Worm (Caenorhabditis elegans): Measurements from ENCODE around the gene T05C1.5.
A peak's percentile ranks its signal among the peaks of the same experiment; 100 is the strongest.

The T05C1.5 gene

DNA sequence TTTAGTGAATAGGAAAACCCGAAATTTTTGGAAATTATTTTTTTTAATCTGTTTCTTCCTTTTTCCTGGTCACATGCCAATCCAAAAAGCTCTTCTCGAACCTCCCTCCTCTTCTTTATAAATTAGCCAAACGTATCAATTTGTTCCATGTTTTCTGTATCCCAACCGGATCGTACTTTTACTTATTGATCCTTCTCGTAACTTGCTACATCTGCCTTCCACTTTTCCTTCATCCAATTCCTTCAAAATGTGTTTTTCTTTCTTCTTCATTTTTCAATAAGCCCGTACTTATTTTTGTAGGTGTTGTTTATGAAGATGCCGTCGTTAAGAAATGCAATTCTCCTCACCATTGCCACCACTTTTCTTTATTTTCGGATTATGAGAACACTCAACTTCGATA lies 21.3 kb upstream of the T05C1.5 start, which contains the start of gene cyp-23A1:
Gene cyp-23A1 (plus strand): TSS at position 301 of the 400 bp plus-strand sequence.
- TF ChIP-seq elt-1 (tag; optimal IDR thresholded peaks at IDR 0.05) = no peak
- TF ChIP-seq ceh-9 (tag; optimal IDR thresholded peaks at IDR 0.05) = no peak
- TF ChIP-seq ama-1 (optimal IDR thresholded peaks at IDR 0.05) = no peak
- TF ChIP-seq pha-4 (tag; optimal IDR thresholded peaks at IDR 0.05) = no peak
- no peak for TF ChIP-seq lin-39 (tag; optimal IDR thresholded peaks at IDR 0.05)

DNA sequence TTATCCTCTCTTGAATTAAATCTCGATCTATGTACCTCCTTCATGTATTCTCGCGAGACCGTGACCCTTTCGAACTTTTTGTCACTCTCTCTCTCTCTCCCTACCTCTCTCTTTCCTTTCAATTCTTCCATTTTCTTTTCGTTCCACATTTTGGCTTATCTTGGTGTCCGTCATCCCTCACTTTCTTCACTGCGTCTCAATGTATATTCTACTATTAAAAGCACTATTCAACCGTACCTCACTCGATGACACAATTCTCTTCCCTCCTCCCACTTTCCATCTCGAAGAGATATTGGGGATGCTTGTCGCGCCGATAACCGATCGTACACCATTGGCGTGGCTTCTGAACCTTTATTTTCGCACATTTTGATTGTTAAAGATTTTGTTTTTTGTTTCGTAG lies 20.1 kb upstream of the T05C1.5 start:
- TF ChIP-seq fkh-2 (tag; optimal IDR thresholded peaks at IDR 0.05) (no peak), nhr-23 (tag; optimal IDR thresholded peaks at IDR 0.05) (peak; percentile 7)

DNA sequence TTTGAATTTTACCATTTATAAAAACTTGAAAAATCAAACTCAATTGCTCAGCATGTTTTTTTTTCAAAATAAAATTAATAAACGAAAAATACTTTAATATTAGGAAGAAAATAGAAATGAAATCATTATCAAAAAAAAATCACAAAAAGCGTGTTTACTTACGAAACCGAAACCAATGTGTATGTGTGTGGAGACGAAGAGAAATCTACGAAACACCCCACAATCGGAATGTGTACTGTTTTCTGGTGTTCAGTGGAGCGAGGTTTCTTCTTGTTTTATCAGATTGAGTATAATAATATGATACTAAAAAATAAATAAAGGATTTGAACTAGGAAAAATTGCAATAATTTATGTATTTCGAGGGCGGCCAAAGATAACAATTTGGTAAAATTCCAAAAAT lies 17.0 kb upstream of the T05C1.5 start:
- TF ChIP-seq ceh-82 (tag; optimal IDR thresholded peaks at IDR 0.05) = no peak
- peak; percentile 63 for TF ChIP-seq pqm-1 (tag; optimal IDR thresholded peaks at IDR 0.05)
- TF ChIP-seq nfya-1 (tag; optimal IDR thresholded peaks at IDR 0.05; ENCODE audit: insufficient read depth) = peak; percentile 12
- TF ChIP-seq egl-27 (tag; optimal IDR thresholded peaks at IDR 0.05) = no peak
- no peak for TF ChIP-seq ztf-4 (tag; optimal IDR thresholded peaks at IDR 0.05)
- no peak for TF ChIP-seq ama-1 (optimal IDR thresholded peaks at IDR 0.05)
- no peak for TF ChIP-seq nhr-67 (tag; optimal IDR thresholded peaks at IDR 0.05)
- no peak for TF ChIP-seq nhr-237 (tag; optimal IDR thresholded peaks at IDR 0.05)
- no peak for TF ChIP-seq fkh-10 (GFP tag; optimal IDR thresholded peaks at IDR 0.05)
- TF ChIP-seq lin-39 (tag; optimal IDR thresholded peaks at IDR 0.05) = no peak
- TF ChIP-seq ztf-11 (tag; optimal IDR thresholded peaks at IDR 0.05) = no peak
- no peak for TF ChIP-seq nhr-77 (tag; optimal IDR thresholded peaks at IDR 0.05)
- TF ChIP-seq lin-15B (tag; optimal IDR thresholded peaks at IDR 0.05) = no peak
- TF ChIP-seq pha-4 (tag; optimal IDR thresholded peaks at IDR 0.05) = peak; percentile 94
- TF ChIP-seq eor-1 (tag; optimal IDR thresholded peaks at IDR 0.05) = no peak
- TF ChIP-seq nhr-28 (tag; optimal IDR thresholded peaks at IDR 0.05) = no peak
- TF ChIP-seq tbx-2 (tag; optimal IDR thresholded peaks at IDR 0.05) = no peak
- no peak for TF ChIP-seq mml-1 (tag; optimal IDR thresholded peaks at IDR 0.05)
- TF ChIP-seq ceh-16 (tag; optimal IDR thresholded peaks at IDR 0.05) = no peak
- TF ChIP-seq nhr-76 (tag; optimal IDR thresholded peaks at IDR 0.05) = no peak
- no peak for TF ChIP-seq mdl-1 (tag; optimal IDR thresholded peaks at IDR 0.05)
- no peak for TF ChIP-seq R02D3.7 (tag; optimal IDR thresholded peaks at IDR 0.05)
- TF ChIP-seq fkh-2 (tag; optimal IDR thresholded peaks at IDR 0.05) = no peak
- no peak for TF ChIP-seq snpc-4 (tag; optimal IDR thresholded peaks at IDR 0.05)
- no peak for TF ChIP-seq zag-1 (tag; optimal IDR thresholded peaks at IDR 0.05)
- peak; percentile 60 for TF ChIP-seq elt-2 (tag; optimal IDR thresholded peaks at IDR 0.05)
- TF ChIP-seq skn-1 (tag; optimal IDR thresholded peaks at IDR 0.05) = no peak
- TF ChIP-seq nhr-12 (tag; optimal IDR thresholded peaks at IDR 0.05) = no peak
- TF ChIP-seq jun-1 (tag; optimal IDR thresholded peaks at IDR 0.05) = no peak
- no peak for TF ChIP-seq ceh-9 (tag; optimal IDR thresholded peaks at IDR 0.05)
- TF ChIP-seq egl-5 (tag; optimal IDR thresholded peaks at IDR 0.05) = no peak
- no peak for TF ChIP-seq nhr-43 (tag; optimal IDR thresholded peaks at IDR 0.05; ENCODE audit: poor library complexity, severe bottlenecking)
- no peak for TF ChIP-seq nhr-11 (tag; optimal IDR thresholded peaks at IDR 0.05)

DNA sequence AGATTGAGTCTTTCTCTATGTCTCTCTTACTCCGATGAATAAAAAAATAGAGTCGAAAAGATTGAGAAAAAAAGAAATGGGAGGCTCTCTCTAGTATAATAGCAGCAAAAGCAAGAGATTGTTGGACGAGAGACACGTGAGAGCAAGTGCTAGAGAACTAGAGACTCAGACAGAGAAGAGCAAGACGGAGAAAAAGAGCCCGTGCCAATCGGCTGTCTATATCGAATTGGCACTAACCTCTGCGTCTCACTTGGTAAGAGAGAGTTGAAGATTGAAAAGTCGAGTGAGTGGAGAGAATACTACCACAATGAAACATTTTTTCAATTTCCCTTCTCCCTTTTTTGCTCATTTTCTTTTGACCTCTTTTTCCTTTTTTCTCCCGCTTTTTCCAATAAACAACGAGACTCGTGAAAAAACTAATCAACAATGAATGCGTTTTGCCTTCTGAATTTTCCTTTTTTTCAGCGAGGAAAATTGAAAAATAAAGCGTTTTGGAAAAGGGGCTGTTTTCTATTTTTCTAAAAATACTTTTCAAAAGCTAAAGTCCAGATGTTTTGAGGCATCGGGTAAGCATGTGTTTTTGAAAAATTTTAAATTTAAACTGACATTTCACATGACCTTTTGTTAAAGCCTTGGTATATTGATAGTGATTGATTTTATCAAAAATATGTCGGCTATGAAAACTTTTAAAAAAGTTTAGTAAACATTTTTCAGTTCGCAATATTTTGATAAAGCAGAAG lies 16.1 kb upstream of the T05C1.5 start:
- TF ChIP-seq lin-15B (tag; optimal IDR thresholded peaks at IDR 0.05) (peak; percentile 35), jun-1 (tag; optimal IDR thresholded peaks at IDR 0.05) (peak; percentile 28), pqm-1 (tag; optimal IDR thresholded peaks at IDR 0.05) (peak; percentile 40), pha-4 (tag; optimal IDR thresholded peaks at IDR 0.05) (peak; percentile 77), eor-1 (tag; optimal IDR thresholded peaks at IDR 0.05) (no peak), elt-3 (tag; optimal IDR thresholded peaks at IDR 0.05) (no peak), lin-39 (tag; optimal IDR thresholded peaks at IDR 0.05) (peak; percentile 46), hmg-11 (tag; optimal IDR thresholded peaks at IDR 0.05) (peak; percentile 86), daf-12 (tag; optimal IDR thresholded peaks at IDR 0.05) (no peak), unc-62 (GFP tag; optimal IDR thresholded peaks at IDR 0.05) (peak; percentile 11), lsy-12 (tag; optimal IDR thresholded peaks at IDR 0.05) (no peak), mdl-1 (tag; optimal IDR thresholded peaks at IDR 0.05) (peak; percentile 22), elt-2 (tag; optimal IDR thresholded peaks at IDR 0.05) (peak; percentile 56), nfya-1 (tag; optimal IDR thresholded peaks at IDR 0.05; ENCODE audit: insufficient read depth) (peak; percentile 93), ama-1 (optimal IDR thresholded peaks at IDR 0.05) (peak; percentile 19), snpc-4 (tag; optimal IDR thresholded peaks at IDR 0.05) (peak; percentile 34), elt-1 (tag; optimal IDR thresholded peaks at IDR 0.05) (no peak), fkh-10 (GFP tag; optimal IDR thresholded peaks at IDR 0.05) (peak; percentile 39), nhr-11 (tag; optimal IDR thresholded peaks at IDR 0.05) (peak; percentile 22), sea-2 (GFP tag; optimal IDR thresholded peaks at IDR 0.05) (no peak)

Data from whole organism, L3 larva.